Fruit fly (Drosophila melanogaster) whole organism, embryonic: Measurements from ENCODE around the gene Hsp70Ba.

Experiments
- CG11456 ChIP-seq: fragments of 200-800 bp; sonication (Bioruptor generic); IDR thresholded peaks from 3 replicates; pipeline ENCODE4 v1.3.6; 2022; ENCODE audit warnings: missing biosample characterization, missing genetic modification characterization
- CG17912 ChIP-seq: fragments of 200-800 bp; sonication (Bioruptor generic); optimal IDR thresholded peaks from 2 replicates; lab custom pipeline; 2018; ENCODE audit warnings: missing biosample characterization, mild to moderate bottlenecking, missing genetic modification characterization
- CG4617 ChIP-seq: fragments of 200-800 bp; sonication (Bioruptor generic); optimal IDR thresholded peaks from 3 replicates; lab custom pipeline; 2016; ENCODE audit warnings: missing biosample characterization, missing genetic modification characterization, borderline replicate concordance
- CG4707 ChIP-seq: fragments of 200-800 bp; sonication (Bioruptor generic); optimal IDR thresholded peaks from 2 replicates; lab custom pipeline; 2018; ENCODE audit warnings: missing biosample characterization, mild to moderate bottlenecking, missing genetic modification characterization, moderate library complexity
- CG6254 ChIP-seq: fragments of 200-800 bp; sonication (Bioruptor generic); optimal IDR thresholded peaks from 3 replicates; lab custom pipeline; 2017; ENCODE audit warnings: mild to moderate bottlenecking, missing biosample characterization, missing genetic modification reagents, missing genetic modification characterization
- CG6683 ChIP-seq: fragments of 200-800 bp; sonication (Bioruptor generic); optimal IDR thresholded peaks from 2 replicates; lab custom pipeline; 2017; ENCODE audit warnings: missing biosample characterization, mild to moderate bottlenecking, missing genetic modification characterization, missing genetic modification reagents
- Hmr ChIP-seq: fragments of 200-800 bp; sonication (Bioruptor generic); optimal IDR thresholded peaks from 3 replicates; lab custom pipeline; 2017; ENCODE audit warnings: mild to moderate bottlenecking, missing biosample characterization, missing genetic modification reagents, missing genetic modification characterization
- Sox102F ChIP-seq: fragments of 200-800 bp; sonication (Bioruptor generic); optimal IDR thresholded peaks from 2 replicates; lab custom pipeline; 2018; ENCODE audit warnings: missing biosample characterization, mild to moderate bottlenecking, missing genetic modification characterization, moderate library complexity
- Vsx1 ChIP-seq: fragments of 200-800 bp; sonication (Bioruptor generic); optimal IDR thresholded peaks from 2 replicates; lab custom pipeline; 2017; ENCODE audit warnings: missing biosample characterization, mild to moderate bottlenecking, missing genetic modification characterization, missing genetic modification reagents
- pzg ChIP-seq: fragments of 200-800 bp; sonication (Bioruptor generic); optimal IDR thresholded peaks from 3 replicates; lab custom pipeline; 2018; ENCODE audit warnings: missing biosample characterization, mild to moderate bottlenecking, missing genetic modification characterization, moderate library complexity

- TF ChIP-seq Hmr (no peak), CG4617 (GFP tag; lab: Kevin White, UChicago) (no peak), pzg (GFP tag; lab: Kevin White, UChicago) (no peak), CG4707 (GFP tag; lab: Kevin White, UChicago) (no peak), Sox102F (GFP tag; lab: Kevin White, UChicago) (no peak), CG6254 (GFP tag; lab: Kevin White, UChicago) (no peak), CG11456 (GFP tag; lab: Robert Waterston, UW) (no peak), CG6683 (GFP tag; lab: Kevin White, UChicago) (no peak), CG17912 (no peak), Vsx1 (no peak)
Observed at dm6 chr3R:12435948-12436347, 31.6 kb downstream of the Hsp70Ba start, which contains the start of gene Desat2.
